Fruit fly (Drosophila melanogaster): ENCODE data around the gene Pomp.
A peak's percentile ranks its signal among the peaks of the same experiment; 100 is the strongest.

Pomp gene

dm6 chr2L:20829755-20830396 lies 42.4 kb downstream of the Pomp start (continued):
- TF ChIP-seq CG7928 (GFP tag; optimal IDR thresholded peaks at IDR 0.05) = no peak
- no peak for TF ChIP-seq CG15514 (GFP tag; optimal IDR thresholded peaks at IDR 0.05)
- TF ChIP-seq kah (GFP tag; optimal IDR thresholded peaks at IDR 0.05) = no peak
- no peak for TF ChIP-seq gro (GFP tag; optimal IDR thresholded peaks at IDR 0.05)
- TF ChIP-seq CG10267 (tag; optimal IDR thresholded peaks at IDR 0.05) = no peak
- no peak for TF ChIP-seq CG6254 (GFP tag; optimal IDR thresholded peaks at IDR 0.05)
- TF ChIP-seq Sox102F (GFP tag; optimal IDR thresholded peaks at IDR 0.05) = no peak
- peak; percentile 3 for TF ChIP-seq CG7839 (tag; optimal IDR thresholded peaks at IDR 0.05)
- no peak for TF ChIP-seq abd-A (tag; optimal IDR thresholded peaks at IDR 0.05)
- no peak for TF ChIP-seq stwl (tag; optimal IDR thresholded peaks at IDR 0.05)
- TF ChIP-seq CG30403 (GFP tag; optimal IDR thresholded peaks at IDR 0.05) = no peak
- no peak for TF ChIP-seq salm (tag; optimal IDR thresholded peaks at IDR 0.05)
- no peak for TF ChIP-seq CG30020 (tag; optimal IDR thresholded peaks at IDR 0.05)
- TF ChIP-seq fd64A (GFP tag; optimal IDR thresholded peaks at IDR 0.05) = no peak
- no peak for TF ChIP-seq CG34422 (GFP tag; IDR thresholded peaks at IDR 0.05)
- no peak for TF ChIP-seq usp (GFP tag; optimal IDR thresholded peaks at IDR 0.05)
- no peak for TF ChIP-seq Ssrp (tag; optimal IDR thresholded peaks at IDR 0.05)
- no peak for TF ChIP-seq D19B (GFP tag; optimal IDR thresholded peaks at IDR 0.05)
- no peak for TF ChIP-seq Dfd (GFP tag; optimal IDR thresholded peaks at IDR 0.05)
- TF ChIP-seq CG1647 (GFP tag; optimal IDR thresholded peaks at IDR 0.05) = no peak
- no peak for TF ChIP-seq HLH3B (GFP tag; IDR thresholded peaks at IDR 0.05)
- no peak for TF ChIP-seq ERR (GFP tag; optimal IDR thresholded peaks at IDR 0.05)
- no peak for TF ChIP-seq Hsf (GFP tag; optimal IDR thresholded peaks at IDR 0.05)
- TF ChIP-seq CG18476 (GFP tag; optimal IDR thresholded peaks at IDR 0.05) = no peak
- TF ChIP-seq klu (GFP tag; IDR thresholded peaks at IDR 0.05) = no peak
- no peak for TF ChIP-seq CG17912 (GFP tag; optimal IDR thresholded peaks at IDR 0.05)
- TF ChIP-seq Dek (tag; optimal IDR thresholded peaks at IDR 0.05) = no peak
- no peak for TF ChIP-seq CG33213 (GFP tag; optimal IDR thresholded peaks at IDR 0.05)
- TF ChIP-seq CG17328 (GFP tag; IDR thresholded peaks at IDR 0.05) = no peak
- TF ChIP-seq peb (GFP tag; IDR thresholded peaks at IDR 0.05) = no peak
- TF ChIP-seq jumu (GFP tag; optimal IDR thresholded peaks at IDR 0.05) = no peak
- no peak; the same call in 1 of the 2 replicates for TF ChIP-seq ara (GFP tag; IDR thresholded peaks at IDR 0.05)
- no peak for TF ChIP-seq Antp (GFP tag; optimal IDR thresholded peaks at IDR 0.05)
- TF ChIP-seq Nf-YC (tag; optimal IDR thresholded peaks at IDR 0.05) = peak; percentile 14
- peak; percentile 39 for TF ChIP-seq lab (GFP tag; optimal IDR thresholded peaks at IDR 0.05)
- TF ChIP-seq nerfin-2 (GFP tag; IDR thresholded peaks at IDR 0.05; ENCODE audit: partially characterized antibody) = no peak
- no peak for TF ChIP-seq wor (GFP tag; IDR thresholded peaks at IDR 0.05)
- TF ChIP-seq CG31224 (GFP tag; IDR thresholded peaks at IDR 0.05) = no peak
- TF ChIP-seq CG4328 (GFP tag; optimal IDR thresholded peaks at IDR 0.05) = no peak
- 0 out of 2 replicates have a peak, but pooled peaks have one; percentile 16 for TF ChIP-seq Ptx1 (GFP tag; IDR thresholded peaks at IDR 0.05)
- TF ChIP-seq fru (optimal IDR thresholded peaks at IDR 0.05) = no peak
- no peak for TF ChIP-seq gcm (GFP tag; optimal IDR thresholded peaks at IDR 0.05)
- TF ChIP-seq Oaz (GFP tag; IDR thresholded peaks at IDR 0.05) = no peak
- peak; percentile 30 for TF ChIP-seq CG13424 (tag; optimal IDR thresholded peaks at IDR 0.05)
- peak; percentile 9 for TF ChIP-seq CG2120 (GFP tag; optimal IDR thresholded peaks at IDR 0.05)
- TF ChIP-seq Meics (GFP tag; optimal IDR thresholded peaks at IDR 0.05) = peak; percentile 3
- TF ChIP-seq CG3407 (GFP tag; optimal IDR thresholded peaks at IDR 0.05) = no peak
- no peak for TF ChIP-seq Dref (GFP tag; IDR thresholded peaks at IDR 0.05)
- no peak for TF ChIP-seq CG9876 (GFP tag; optimal IDR thresholded peaks at IDR 0.05)
- no peak for TF ChIP-seq Drgx (GFP tag; IDR thresholded peaks at IDR 0.05)
- TF ChIP-seq ab (GFP tag; optimal IDR thresholded peaks at IDR 0.05) = no peak
- no peak for TF ChIP-seq stc (GFP tag; IDR thresholded peaks at IDR 0.05)
